Worm (Caenorhabditis elegans) whole organism, L2 larva: Measurements from ENCODE around the gene C02B8.6.

Experiments
- C34F6.9 ChIP-seq: fragments of 150-350 bp; optimal IDR thresholded peaks from 2 replicates; lab custom pipeline; 2014; ENCODE audit warnings: missing biosample characterization, missing genetic modification characterization
- F13H6.1 ChIP-seq: sonication (generic microtip); optimal IDR thresholded peaks from 2 replicates; lab custom pipeline; 2016; ENCODE audit warnings: missing genetic modification characterization, missing compliant biosample characterization
- R02D3.7 ChIP-seq: fragments of 150-350 bp; optimal IDR thresholded peaks from 2 replicates; lab custom pipeline; 2014; ENCODE audit warnings: missing biosample characterization, missing genetic modification characterization
- Y55F3AM.14 ChIP-seq: fragments of 200-800 bp; sonication (Bioruptor generic); optimal IDR thresholded peaks from 2 replicates; lab custom pipeline; 2018; ENCODE audit warnings: mild to moderate bottlenecking, missing genetic modification characterization, missing compliant biosample characterization
- alr-1 ChIP-seq: fragments of 150-350 bp; optimal IDR thresholded peaks from 2 replicates; lab custom pipeline; 2014; ENCODE audit warnings: missing biosample characterization, missing genetic modification characterization
- aly-2 ChIP-seq: fragments of 150-350 bp; optimal IDR thresholded peaks from 2 replicates; lab custom pipeline; 2014; ENCODE audit warnings: missing biosample characterization, missing genetic modification characterization
- ama-1 ChIP-seq: fragments of 150-350 bp; optimal IDR thresholded peaks from 2 replicates; lab custom pipeline; 2018; ENCODE audit warnings: inconsistent platforms
- ceh-16 ChIP-seq: fragments of 150-350 bp; optimal IDR thresholded peaks from 2 replicates; lab custom pipeline; 2014; ENCODE audit warnings: missing biosample characterization, missing genetic modification characterization
- ceh-82 ChIP-seq: fragments of 150-350 bp; optimal IDR thresholded peaks from 2 replicates; lab custom pipeline; 2014; ENCODE audit warnings: missing biosample characterization, missing genetic modification characterization
- crh-2 ChIP-seq: sonication (generic microtip); optimal IDR thresholded peaks from 2 replicates; lab custom pipeline; 2017; ENCODE audit warnings: missing biosample characterization, missing genetic modification characterization
- dmd-4 ChIP-seq: sonication (generic microtip); optimal IDR thresholded peaks from 2 replicates; lab custom pipeline; 2017; ENCODE audit warnings: missing biosample characterization, missing genetic modification characterization
- egl-27 ChIP-seq: sonication (generic microtip); optimal IDR thresholded peaks from 3 replicates; lab custom pipeline; 2017; ENCODE audit warnings: missing biosample characterization, missing genetic modification reagents, missing genetic modification characterization
- elt-1 ChIP-seq: fragments of 150-350 bp; optimal IDR thresholded peaks from 2 replicates; lab custom pipeline; 2014; ENCODE audit warnings: missing biosample characterization, missing genetic modification characterization
- elt-3 ChIP-seq: sonication (generic microtip); optimal IDR thresholded peaks from 2 replicates; lab custom pipeline; 2017; ENCODE audit warnings: missing biosample characterization, missing genetic modification characterization
- fos-1 ChIP-seq: fragments of 150-350 bp; optimal IDR thresholded peaks from 2 replicates; lab custom pipeline; 2014; ENCODE audit warnings: missing biosample characterization, missing genetic modification characterization
- gmeb-1 ChIP-seq: fragments of 150-350 bp; optimal IDR thresholded peaks from 2 replicates; lab custom pipeline; 2014; ENCODE audit warnings: missing biosample characterization, missing genetic modification characterization
- lin-11 ChIP-seq: fragments of 150-350 bp; sonication (generic microtip); optimal IDR thresholded peaks from 2 replicates; lab custom pipeline; 2014; ENCODE audit warnings: missing biosample characterization, missing genetic modification characterization, inconsistent platforms, mixed read lengths
- lin-13 ChIP-seq: fragments of 150-350 bp; optimal IDR thresholded peaks from 2 replicates; lab custom pipeline; 2014; ENCODE audit warnings: missing biosample characterization, missing genetic modification reagents, missing genetic modification characterization
- lin-39 ChIP-seq: fragments of 150-350 bp; optimal IDR thresholded peaks from 2 replicates; lab custom pipeline; 2014; ENCODE audit warnings: missing biosample characterization, missing genetic modification reagents, missing genetic modification characterization
- lsy-2 ChIP-seq, 2 experiments: fragments of 150-350 bp in 1 of 2; sonication (generic microtip) in 1 of 2; optimal IDR thresholded peaks; 2 replicates each; lab custom pipeline; 2014 to 2017; ENCODE audit warnings: missing biosample characterization in 2 of 2, missing genetic modification characterization in 2 of 2
- mab-5 ChIP-seq: fragments of 150-350 bp; optimal IDR thresholded peaks from 2 replicates; lab custom pipeline; 2014; ENCODE audit warnings: missing biosample characterization, missing genetic modification characterization
- mbf-1 ChIP-seq: sonication (generic microtip); optimal IDR thresholded peaks from 2 replicates; lab custom pipeline; 2017; ENCODE audit warnings: missing biosample characterization, missing genetic modification characterization
- mdl-1 ChIP-seq, 2 experiments: fragments of 150-350 bp in 1 of 2; sonication (generic microtip) in 1 of 2; optimal IDR thresholded peaks; 2 replicates each; lab custom pipeline; 2017; ENCODE audit warnings: missing biosample characterization in 2 of 2, missing genetic modification characterization in 2 of 2
- nhr-12 ChIP-seq: fragments of 150-350 bp; optimal IDR thresholded peaks from 2 replicates; lab custom pipeline; 2014; ENCODE audit warnings: missing biosample characterization, missing genetic modification characterization
- nhr-129 ChIP-seq: fragments of 150-350 bp; optimal IDR thresholded peaks from 2 replicates; lab custom pipeline; 2014; ENCODE audit warnings: missing biosample characterization, missing genetic modification characterization
- nhr-21 ChIP-seq: fragments of 150-350 bp; optimal IDR thresholded peaks from 2 replicates; lab custom pipeline; 2014; ENCODE audit warnings: missing biosample characterization, missing genetic modification characterization
- nhr-23 ChIP-seq: fragments of 150-350 bp; optimal IDR thresholded peaks from 2 replicates; lab custom pipeline; 2014; ENCODE audit warnings: missing biosample characterization, missing genetic modification reagents, missing genetic modification characterization
- nhr-237 ChIP-seq: fragments of 150-350 bp; optimal IDR thresholded peaks from 2 replicates; lab custom pipeline; 2014; ENCODE audit warnings: missing biosample characterization, missing genetic modification characterization
- nhr-25 ChIP-seq: fragments of 150-350 bp; sonication (generic microtip); optimal IDR thresholded peaks from 3 replicates; lab custom pipeline; 2014; ENCODE audit warnings: missing biosample characterization, missing genetic modification characterization
- nhr-6 ChIP-seq: fragments of 150-350 bp; optimal IDR thresholded peaks from 2 replicates; lab custom pipeline; 2014; ENCODE audit warnings: missing biosample characterization, missing genetic modification characterization
- nhr-77 ChIP-seq: fragments of 150-350 bp; optimal IDR thresholded peaks from 2 replicates; lab custom pipeline; 2014; ENCODE audit warnings: missing biosample characterization, missing genetic modification characterization
- peb-1 ChIP-seq: fragments of 150-350 bp; optimal IDR thresholded peaks from 2 replicates; lab custom pipeline; 2014; ENCODE audit warnings: missing biosample characterization, missing genetic modification characterization
- sem-4 ChIP-seq: fragments of 150-350 bp; optimal IDR thresholded peaks from 2 replicates; lab custom pipeline; 2014; ENCODE audit warnings: missing biosample characterization, missing genetic modification reagents, missing genetic modification characterization
- skn-1 ChIP-seq: sonication (generic microtip); optimal IDR thresholded peaks from 2 replicates; lab custom pipeline; 2017; ENCODE audit warnings: missing biosample characterization, missing genetic modification characterization
- sma-9 ChIP-seq, 2 experiments: fragments of 150-350 bp in 1 of 2; sonication (generic microtip) in 1 of 2; optimal IDR thresholded peaks; 2 replicates each; lab custom pipeline; 2014 to 2016; ENCODE audit warnings: missing genetic modification characterization in 2 of 2, mild to moderate bottlenecking in 1 of 2, missing biosample characterization in 1 of 2, missing compliant biosample characterization in 1 of 2, missing genetic modification reagents in 1 of 2, moderate library complexity in 1 of 2
- snpc-4 ChIP-seq: fragments of 150-350 bp; optimal IDR thresholded peaks from 2 replicates; lab custom pipeline; 2014; ENCODE audit warnings: missing biosample characterization, missing genetic modification characterization
- unc-55 ChIP-seq: fragments of 150-350 bp; sonication (generic microtip); optimal IDR thresholded peaks from 3 replicates; lab custom pipeline; 2014; ENCODE audit warnings: missing biosample characterization, missing genetic modification reagents, missing genetic modification characterization
- unc-62 ChIP-seq: fragments of 150-350 bp; optimal IDR thresholded peaks from 2 replicates; lab custom pipeline; 2014; ENCODE audit warnings: missing biosample characterization, missing genetic modification reagents, missing genetic modification characterization
- zag-1 ChIP-seq: fragments of 150-350 bp; optimal IDR thresholded peaks from 2 replicates; lab custom pipeline; 2014; ENCODE audit warnings: missing biosample characterization, missing genetic modification characterization
- ztf-1 ChIP-seq: fragments of 200-800 bp; sonication (Bioruptor generic); conservative IDR thresholded peaks from 2 replicates; pipeline ENCODE4 v1.3.6; 2022; ENCODE audit warnings: missing genetic modification characterization, missing compliant biosample characterization
- ztf-11 ChIP-seq: sonication (generic microtip); optimal IDR thresholded peaks from 2 replicates; lab custom pipeline; 2017; ENCODE audit warnings: missing biosample characterization, missing genetic modification characterization

C02B8.6 gene

DNA sequence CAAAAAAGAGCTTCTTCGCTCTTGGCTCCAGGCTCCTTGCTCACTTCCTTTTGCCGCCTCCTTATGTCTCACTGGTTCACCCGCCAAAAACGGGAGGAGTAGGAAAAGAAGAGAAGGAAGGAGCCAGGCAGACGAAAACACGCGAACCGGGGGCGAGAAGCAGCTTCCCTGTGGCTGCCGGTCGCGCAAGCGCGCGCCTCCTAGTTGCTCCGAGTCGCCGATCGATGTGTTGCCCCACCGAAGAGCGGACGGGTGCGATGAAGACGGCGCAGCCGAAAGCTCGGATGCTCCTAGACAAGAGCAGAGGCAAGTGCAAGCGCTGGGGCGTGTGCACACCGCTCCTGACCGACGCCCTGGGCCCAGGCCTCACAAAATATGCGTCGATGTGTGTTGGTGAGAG lies 27.4 kb upstream of the C02B8.6 start:
- TF ChIP-seq nhr-23 (tag; lab: Kevin White, UChicago), result no peak
- TF ChIP-seq egl-27 (tag; lab: Kevin White, UChicago), result peak; percentile 10
- peak; percentile 25 for TF ChIP-seq unc-55 (GFP tag; lab: Kevin White, UChicago)
- TF ChIP-seq sma-9 (GFP tag; optimal IDR thresholded peaks at IDR 0.05; lab: Kevin White, UChicago), result peak; percentile 25
- no peak for TF ChIP-seq sma-9 (tag; optimal IDR thresholded peaks at IDR 0.05; lab: Kevin White, UChicago)
- TF ChIP-seq mdl-1 (tag; optimal IDR thresholded peaks at IDR 0.05; lab: Kevin White, UChicago), result peak; percentile 6 to 32
- TF ChIP-seq ceh-16 (tag; lab: Kevin White, UChicago), result no peak
- no peak for TF ChIP-seq sem-4 (tag; lab: Kevin White, UChicago)
- TF ChIP-seq nhr-129 (tag; lab: Kevin White, UChicago), result peak; percentile 46
- no peak for TF ChIP-seq dmd-4 (tag; lab: Kevin White, UChicago)
- no peak for TF ChIP-seq nhr-6
- peak; percentile 30 for TF ChIP-seq C34F6.9 (tag; lab: Kevin White, UChicago)
- TF ChIP-seq ztf-1 (GFP tag; lab: Robert Waterston, UW), result 0 out of 2 replicates have a peak, but pooled peaks have one; percentile 78
- TF ChIP-seq mab-5 (tag; lab: Kevin White, UChicago), result no peak
- no peak for TF ChIP-seq nhr-77 (tag; lab: Kevin White, UChicago)
- TF ChIP-seq gmeb-1 (tag; lab: Kevin White, UChicago), result no peak
- peak; percentile 5 to 7 for TF ChIP-seq lsy-2 (tag; optimal IDR thresholded peaks at IDR 0.05; lab: Kevin White, UChicago)
- TF ChIP-seq nhr-21, result no peak
- no peak for TF ChIP-seq ztf-11 (tag; lab: Kevin White, UChicago)
- peak; percentile 40 for TF ChIP-seq Y55F3AM.14
- TF ChIP-seq alr-1 (tag; lab: Kevin White, UChicago), result no peak
- TF ChIP-seq ama-1 (lab: Kevin White, UChicago), result no peak
- TF ChIP-seq elt-3 (tag; lab: Kevin White, UChicago), result no peak
- TF ChIP-seq peb-1 (tag; lab: Kevin White, UChicago), result no peak
- TF ChIP-seq aly-2 (tag; lab: Kevin White, UChicago), result no peak
- no peak for TF ChIP-seq mbf-1 (tag; lab: Kevin White, UChicago)
- peak; percentile 48 for TF ChIP-seq F13H6.1 (tag; lab: Kevin White, UChicago)
- no peak for TF ChIP-seq R02D3.7 (tag; lab: Kevin White, UChicago)
- peak; percentile 68 for TF ChIP-seq zag-1 (tag; lab: Kevin White, UChicago)
- peak; percentile 38 for TF ChIP-seq lin-11 (tag; lab: Kevin White, UChicago)

ce11 chrX:8162793-8163192 lies 26.7 kb upstream of the C02B8.6 start, which contains the start of gene F22F1.3:
Gene F22F1.3, minus strand, starts transcription at chrX:8163073.
- TF ChIP-seq skn-1 (tag; lab: Kevin White, UChicago) (no peak), crh-2 (tag; lab: Kevin White, UChicago) (no peak), alr-1 (tag; lab: Kevin White, UChicago) (no peak), elt-3 (tag; lab: Kevin White, UChicago) (no peak), unc-62 (no peak), gmeb-1 (tag; lab: Kevin White, UChicago) (no peak), F13H6.1 (tag; lab: Kevin White, UChicago) (no peak), elt-1 (tag; lab: Kevin White, UChicago) (no peak), nhr-237 (tag; lab: Kevin White, UChicago) (no peak), aly-2 (tag; lab: Kevin White, UChicago) (no peak), lin-11 (tag; lab: Kevin White, UChicago) (no peak), lin-13 (GFP tag; lab: Kevin White, UChicago) (no peak)

- TF ChIP-seq gmeb-1 (tag; lab: Kevin White, UChicago) (no peak), mab-5 (tag; lab: Kevin White, UChicago) (peak; percentile 59), nhr-25 (tag; lab: Kevin White, UChicago) (peak; percentile 55), elt-3 (tag; lab: Kevin White, UChicago) (no peak), aly-2 (tag; lab: Kevin White, UChicago) (no peak), lsy-2 (tag; optimal IDR thresholded peaks at IDR 0.05; lab: Kevin White, UChicago) (peak in 1 of 2 experiments; percentile 13), snpc-4 (no peak), nhr-237 (tag; lab: Kevin White, UChicago) (no peak), egl-27 (tag; lab: Kevin White, UChicago) (no peak), lin-13 (GFP tag; lab: Kevin White, UChicago) (no peak), nhr-6 (peak; percentile 3), ama-1 (lab: Kevin White, UChicago) (peak; percentile 16), nhr-129 (tag; lab: Kevin White, UChicago) (peak; percentile 75), ceh-82 (tag; lab: Kevin White, UChicago) (no peak), unc-55 (GFP tag; lab: Kevin White, UChicago) (peak; percentile 7), fos-1 (tag; lab: Kevin White, UChicago) (no peak), nhr-12 (tag; lab: Kevin White, UChicago) (no peak), lin-39 (tag; lab: Kevin White, UChicago) (no peak), nhr-23 (tag; lab: Kevin White, UChicago) (no peak)
Measured at ce11 chrX:8160016-8160415, 23.9 kb upstream of the C02B8.6 start.
